Worm (Caenorhabditis elegans): ENCODE measurements around the gene daf-4.

ce11 chrIII:5621236-5621635, 3.7 kb upstream of the daf-4 start:
- TF ChIP-seq C38D4.7 (GFP tag; optimal IDR thresholded peaks at IDR 0.05) = no peak
- TF ChIP-seq sdc-2 (tag; optimal IDR thresholded peaks at IDR 0.05) = no peak

Data from whole organism, late embryonic.